Fruit fly (Drosophila melanogaster) whole organism, pupa: ENCODE data around the gene Vha16-5.

Experiments used
- CG10348 ChIP-seq: fragments of 200-800 bp; sonication (Bioruptor generic); IDR thresholded peaks from 2 replicates; pipeline ENCODE4 v1.3.6; 2022; ENCODE audit warnings: missing biosample characterization, missing genetic modification characterization
- CG12605 ChIP-seq: fragments of 200-800 bp; sonication (Bioruptor generic); IDR thresholded peaks from 2 replicates; pipeline ENCODE4 v1.3.6; 2022; ENCODE audit warnings: missing biosample characterization, missing genetic modification characterization
- CG13204 ChIP-seq: fragments of 200-800 bp; sonication (Bioruptor generic); optimal IDR thresholded peaks from 2 replicates; lab custom pipeline; 2018; ENCODE audit warnings: missing biosample characterization, mild to moderate bottlenecking, missing genetic modification characterization, moderate library complexity
- CG14655 ChIP-seq: fragments of 200-800 bp; sonication (Bioruptor generic); optimal IDR thresholded peaks from 3 replicates; lab custom pipeline; 2017; ENCODE audit warnings: mild to moderate bottlenecking, missing biosample characterization, missing genetic modification reagents, missing genetic modification characterization
- CG15710 ChIP-seq: fragments of 200-800 bp; sonication (Bioruptor generic); optimal IDR thresholded peaks from 2 replicates; lab custom pipeline; 2018; ENCODE audit warnings: missing biosample characterization, mild to moderate bottlenecking, missing genetic modification characterization, moderate library complexity
- CG17806 ChIP-seq: fragments of 200-800 bp; sonication (Bioruptor generic); optimal IDR thresholded peaks from 2 replicates; lab custom pipeline; 2018; ENCODE audit warnings: missing biosample characterization, mild to moderate bottlenecking, missing genetic modification characterization, moderate library complexity
- CG32121 ChIP-seq: fragments of 200-800 bp; sonication (Bioruptor generic); IDR thresholded peaks from 2 replicates; pipeline ENCODE4 v1.3.6; 2022; ENCODE audit warnings: missing biosample characterization, missing genetic modification characterization
- CG34367 ChIP-seq: fragments of 200-800 bp; sonication (Bioruptor generic); optimal IDR thresholded peaks from 2 replicates; lab custom pipeline; 2018; ENCODE audit warnings: missing biosample characterization, mild to moderate bottlenecking, missing genetic modification characterization
- CG4496 ChIP-seq: fragments of 200-800 bp; sonication (Bioruptor generic); IDR thresholded peaks from 3 replicates; pipeline ENCODE4 v1.3.6; 2022; ENCODE audit warnings: missing biosample characterization, missing genetic modification characterization
- CG8159 ChIP-seq: fragments of 200-800 bp; sonication (Bioruptor generic); optimal IDR thresholded peaks from 3 replicates; lab custom pipeline; 2018; ENCODE audit warnings: missing biosample characterization, mild to moderate bottlenecking, missing genetic modification characterization, moderate library complexity
- CG8301 ChIP-seq: fragments of 200-800 bp; sonication (Bioruptor generic); optimal IDR thresholded peaks from 2 replicates; lab custom pipeline; 2018; ENCODE audit warnings: missing biosample characterization, mild to moderate bottlenecking, missing genetic modification characterization
- CG9948 ChIP-seq: fragments of 200-800 bp; sonication (Bioruptor generic); optimal IDR thresholded peaks from 2 replicates; lab custom pipeline; 2018; ENCODE audit warnings: missing biosample characterization, mild to moderate bottlenecking, missing genetic modification characterization, moderate library complexity
- D1 ChIP-seq: fragments of 200-800 bp; sonication (Bioruptor generic); optimal IDR thresholded peaks from 2 replicates; lab custom pipeline; 2018; ENCODE audit warnings: missing biosample characterization, mild to moderate bottlenecking, missing genetic modification characterization, moderate library complexity
- EcR ChIP-seq: fragments of 200-800 bp; sonication (Bioruptor generic); optimal IDR thresholded peaks from 3 replicates; lab custom pipeline; 2019; ENCODE audit warnings: missing biosample characterization, missing genetic modification characterization, mild to moderate bottlenecking, moderate library complexity, missing genetic modification reagents
- Ets98B ChIP-seq: fragments of 200-800 bp; sonication (Bioruptor generic); IDR thresholded peaks from 2 replicates; pipeline ENCODE4 v1.3.6; 2022; ENCODE audit warnings: missing biosample characterization, missing genetic modification characterization
- Pif1A ChIP-seq: fragments of 200-800 bp; sonication (Bioruptor generic); optimal IDR thresholded peaks from 3 replicates; lab custom pipeline; 2016; ENCODE audit warnings: missing biosample characterization, missing genetic modification characterization
- Pif1B ChIP-seq: fragments of 200-800 bp; sonication (Bioruptor generic); optimal IDR thresholded peaks from 3 replicates; lab custom pipeline; 2016; ENCODE audit warnings: missing biosample characterization, missing genetic modification characterization
- Snoo ChIP-seq: fragments of 200-800 bp; sonication (Bioruptor generic); optimal IDR thresholded peaks from 3 replicates; lab custom pipeline; 2017; ENCODE audit warnings: missing biosample characterization, mild to moderate bottlenecking, missing genetic modification characterization, inconsistent platforms
- fd96Ca ChIP-seq: fragments of 200-800 bp; sonication (Bioruptor generic); IDR thresholded peaks from 3 replicates; pipeline ENCODE4 v1.3.6; 2022; ENCODE audit warnings: missing biosample characterization, missing genetic modification characterization
- gl ChIP-seq: fragments of 200-800 bp; sonication (Bioruptor generic); optimal IDR thresholded peaks from 2 replicates; lab custom pipeline; 2018; ENCODE audit warnings: missing biosample characterization, mild to moderate bottlenecking, missing genetic modification characterization
- rn ChIP-seq: fragments of 200-800 bp; sonication (Bioruptor generic); IDR thresholded peaks from 2 replicates; pipeline ENCODE4 v1.3.6; 2022; ENCODE audit warnings: missing biosample characterization, missing genetic modification characterization

Vha16-5 gene

dm6 chr2L:10736993-10737756 is at the start of gene Vha16-5, which contains the start of gene CG12299:
Gene Vha16-5, minus strand, starts transcription at chr2L:10737043.
Gene CG12299, plus strand, starts transcription at chr2L:10737345.
- TF ChIP-seq CG14655, result no peak
- no peak for TF ChIP-seq Snoo (tag; lab: Kevin White, UChicago)
- TF ChIP-seq CG8301 (tag; lab: Kevin White, UChicago), result no peak
- no peak for TF ChIP-seq D1 (tag; lab: Kevin White, UChicago)
- TF ChIP-seq rn (GFP tag; lab: Robert Waterston, UW), result no peak
- no peak for TF ChIP-seq EcR (GFP tag; lab: Kevin White, UChicago)
- no peak for TF ChIP-seq CG10348
- TF ChIP-seq fd96Ca (GFP tag; lab: Robert Waterston, UW), result peak; percentile 91
- no peak for TF ChIP-seq CG13204 (GFP tag; lab: Kevin White, UChicago)
- TF ChIP-seq gl (tag; lab: Kevin White, UChicago), result no peak
- no peak for TF ChIP-seq Pif1B (GFP tag; lab: Kevin White, UChicago)
- TF ChIP-seq CG4496 (GFP tag; lab: Robert Waterston, UW), result peak; percentile 75
- peak; percentile 21 for TF ChIP-seq CG17806 (tag; lab: Kevin White, UChicago)
- no peak for TF ChIP-seq CG9948
- peak; percentile 35 for TF ChIP-seq CG8159 (tag; lab: Kevin White, UChicago)
- peak; percentile 82 for TF ChIP-seq Ets98B (GFP tag; lab: Robert Waterston, UW)
- no peak for TF ChIP-seq CG34367 (tag; lab: Kevin White, UChicago)
- TF ChIP-seq CG32121 (GFP tag; lab: Robert Waterston, UW), result peak; percentile 80
- peak; percentile 10 for TF ChIP-seq CG15710 (tag; lab: Kevin White, UChicago)
- TF ChIP-seq Pif1A (GFP tag; lab: Kevin White, UChicago), result no peak
- TF ChIP-seq CG12605, result no peak

dm6 chr2L:10781252-10781651 is 44.4 kb upstream of the Vha16-5 start:
- TF ChIP-seq CG8159 (tag; lab: Kevin White, UChicago) (no peak), CG10348 (no peak), D1 (tag; lab: Kevin White, UChicago) (no peak), fd96Ca (GFP tag; lab: Robert Waterston, UW) (no peak), gl (tag; lab: Kevin White, UChicago) (no peak), CG14655 (no peak), CG15710 (tag; lab: Kevin White, UChicago) (no peak), Pif1B (GFP tag; lab: Kevin White, UChicago) (no peak), Ets98B (GFP tag; lab: Robert Waterston, UW) (no peak), EcR (GFP tag; lab: Kevin White, UChicago) (no peak)

- no peak for TF ChIP-seq CG9948
- TF ChIP-seq CG14655, result no peak
- TF ChIP-seq Ets98B (GFP tag; lab: Robert Waterston, UW), result no peak
- no peak for TF ChIP-seq CG17806 (tag; lab: Kevin White, UChicago)
- no peak for TF ChIP-seq EcR (GFP tag; lab: Kevin White, UChicago)
- TF ChIP-seq D1 (tag; lab: Kevin White, UChicago), result no peak
- TF ChIP-seq CG4496 (GFP tag; lab: Robert Waterston, UW), result peak; percentile 33; the same call in 1 of the 3 replicates
- no peak for TF ChIP-seq CG8301 (tag; lab: Kevin White, UChicago)
- peak; percentile 42; the same call in 1 of the 2 replicates for TF ChIP-seq CG12605
- TF ChIP-seq Pif1B (GFP tag; lab: Kevin White, UChicago), result no peak
- TF ChIP-seq fd96Ca (GFP tag; lab: Robert Waterston, UW), result no peak
- TF ChIP-seq CG13204 (GFP tag; lab: Kevin White, UChicago), result no peak
- no peak for TF ChIP-seq gl (tag; lab: Kevin White, UChicago)
Observed at dm6 chr2L:10774041-10774440, 37.2 kb upstream of the Vha16-5 start.

- TF ChIP-seq CG4496 (GFP tag; lab: Robert Waterston, UW), result no peak
- no peak for TF ChIP-seq EcR (GFP tag; lab: Kevin White, UChicago)
- no peak for TF ChIP-seq CG17806 (tag; lab: Kevin White, UChicago)
- TF ChIP-seq CG9948, result no peak
- no peak for TF ChIP-seq CG8301 (tag; lab: Kevin White, UChicago)
- TF ChIP-seq fd96Ca (GFP tag; lab: Robert Waterston, UW), result no peak; the same call in 2 of the 3 replicates
- TF ChIP-seq Snoo (tag; lab: Kevin White, UChicago), result no peak
- TF ChIP-seq CG10348, result no peak
- TF ChIP-seq Pif1B (GFP tag; lab: Kevin White, UChicago), result no peak
- no peak for TF ChIP-seq CG32121 (GFP tag; lab: Robert Waterston, UW)
- no peak for TF ChIP-seq rn (GFP tag; lab: Robert Waterston, UW)
- TF ChIP-seq D1 (tag; lab: Kevin White, UChicago), result no peak
Observed at dm6 chr2L:10770568-10770967, 33.7 kb upstream of the Vha16-5 start, which contains the start of gene CG17127. Gene CG17127, plus strand, starts transcription at chr2L:10770868.

- TF ChIP-seq CG17806 (tag; lab: Kevin White, UChicago) (no peak), CG32121 (GFP tag; lab: Robert Waterston, UW) (no peak), CG15710 (tag; lab: Kevin White, UChicago) (no peak), Pif1B (GFP tag; lab: Kevin White, UChicago) (no peak), CG9948 (no peak), CG12605 (no peak), rn (GFP tag; lab: Robert Waterston, UW) (no peak), EcR (GFP tag; lab: Kevin White, UChicago) (no peak), CG34367 (tag; lab: Kevin White, UChicago) (no peak), CG8159 (tag; lab: Kevin White, UChicago) (no peak), Pif1A (GFP tag; lab: Kevin White, UChicago) (no peak), CG4496 (GFP tag; lab: Robert Waterston, UW) (no peak), Ets98B (GFP tag; lab: Robert Waterston, UW) (no peak), CG14655 (no peak), CG10348 (no peak), Snoo (tag; lab: Kevin White, UChicago) (no peak), D1 (tag; lab: Kevin White, UChicago) (no peak), CG13204 (GFP tag; lab: Kevin White, UChicago) (no peak), fd96Ca (GFP tag; lab: Robert Waterston, UW) (no peak)
Observed at dm6 chr2L:10769708-10770107, 32.9 kb upstream of the Vha16-5 start, which contains the start of gene CG6724. Gene CG6724, minus strand, starts transcription at chr2L:10769952.
